Worm (Caenorhabditis elegans) whole organism, early embryonic: ENCODE measurements around the gene npp-15.

Source experiments
- B0310.2 ChIP-seq: sonication (generic microtip); optimal IDR thresholded peaks from 2 replicates; lab custom pipeline; 2016; ENCODE audit warnings: mild to moderate bottlenecking, missing genetic modification characterization, missing compliant biosample characterization
- F13C5.2 ChIP-seq: sonication (generic microtip); optimal IDR thresholded peaks from 2 replicates; lab custom pipeline; 2017; ENCODE audit warnings: mild to moderate bottlenecking, missing genetic modification characterization, inconsistent platforms, missing compliant biosample characterization
- aly-1 ChIP-seq: sonication (generic microtip); optimal IDR thresholded peaks from 2 replicates; lab custom pipeline; 2016; ENCODE audit warnings: missing genetic modification characterization, missing compliant biosample characterization
- ama-1 ChIP-seq: fragments of 150-350 bp; optimal IDR thresholded peaks from 2 replicates; lab custom pipeline; 2014
- ceh-36 ChIP-seq: sonication (generic microtip); optimal IDR thresholded peaks from 2 replicates; lab custom pipeline; 2016; ENCODE audit warnings: missing genetic modification characterization, inconsistent platforms, missing compliant biosample characterization
- ets-7 ChIP-seq: sonication (generic microtip); optimal IDR thresholded peaks from 2 replicates; lab custom pipeline; 2016; ENCODE audit warnings: missing genotype, missing genetic modification characterization, missing compliant biosample characterization
- flt-1 ChIP-seq: fragments of 200-800 bp; sonication (Bioruptor generic); IDR thresholded peaks from 2 replicates; pipeline ENCODE4 v1.3.6; 2022; ENCODE audit warnings: missing genetic modification characterization, missing compliant biosample characterization
- hmg-4 ChIP-seq: fragments of 200-800 bp; sonication (Bioruptor generic); optimal IDR thresholded peaks from 2 replicates; lab custom pipeline; 2018; ENCODE audit warnings: mild to moderate bottlenecking, missing genetic modification characterization, missing compliant biosample characterization
- hnd-1 ChIP-seq: sonication (generic microtip); optimal IDR thresholded peaks from 2 replicates; lab custom pipeline; 2016; ENCODE audit warnings: missing genetic modification characterization, missing compliant biosample characterization
- sea-1 ChIP-seq: fragments of 200-800 bp; sonication (Bioruptor generic); conservative IDR thresholded peaks from 2 replicates; pipeline ENCODE4 v1.3.6; 2022; ENCODE audit warnings: missing genetic modification characterization, missing compliant biosample characterization
- tbx-37 ChIP-seq: fragments of 200-800 bp; sonication (Bioruptor generic); conservative IDR thresholded peaks from 2 replicates; pipeline ENCODE4 v1.3.6; 2022; ENCODE audit warnings: missing genetic modification reagents, missing genetic modification characterization, missing compliant biosample characterization
- tra-4 ChIP-seq: sonication (generic microtip); optimal IDR thresholded peaks from 2 replicates; lab custom pipeline; 2017; ENCODE audit warnings: missing genetic modification characterization, missing compliant biosample characterization

- TF ChIP-seq F13C5.2 (no peak), hmg-4 (GFP tag; lab: Kevin White, UChicago) (no peak), aly-1 (tag; lab: Kevin White, UChicago) (no peak), ceh-36 (tag; lab: Kevin White, UChicago) (no peak), tra-4 (tag; lab: Kevin White, UChicago) (no peak), ama-1 (lab: Kevin White, UChicago) (no peak), sea-1 (GFP tag; lab: Robert Waterston, UW) (no peak), flt-1 (GFP tag; lab: Robert Waterston, UW) (no peak), ets-7 (no peak), B0310.2 (tag; lab: Kevin White, UChicago) (no peak), tbx-37 (GFP tag; lab: Robert Waterston, UW) (no peak), hnd-1 (tag; lab: Kevin White, UChicago) (no peak)
Measured at ce11 chrIII:7897733-7898132, 31.1 kb upstream of the npp-15 start.
